Worm (Caenorhabditis elegans) whole organism, midembryonic: ENCODE measurements around the gene F41H10.5.

Experiments
- cog-1 ChIP-seq: sonication (generic microtip); optimal IDR thresholded peaks from 2 replicates; lab custom pipeline; 2016; ENCODE audit warnings: missing genetic modification characterization, missing compliant biosample characterization
- flt-1 ChIP-seq: fragments of 200-800 bp; sonication (Bioruptor generic); IDR thresholded peaks from 2 replicates; pipeline ENCODE4 v1.3.6; 2022; ENCODE audit warnings: missing genetic modification characterization, missing compliant biosample characterization
- ztf-23 ChIP-seq: fragments of 200-800 bp; sonication (Bioruptor generic); IDR thresholded peaks from 2 replicates; pipeline ENCODE4 v1.3.6; 2022; ENCODE audit warnings: missing genetic modification reagents, missing genetic modification characterization, missing compliant biosample characterization

ce11 chrIV:5389951-5390350, 29.2 kb downstream of the F41H10.5 start:
- TF ChIP-seq flt-1: no peak
- no peak for TF ChIP-seq ztf-23
- no peak for TF ChIP-seq cog-1 (tag; lab: Kevin White, UChicago)
